Fruit fly (Drosophila melanogaster) whole organism, embryonic: Measurements from ENCODE around the gene Targ3.
A peak's percentile ranks its signal among the peaks of the same experiment; 100 is the strongest.

Experiments used
- CG10274 ChIP-seq: fragments of 200-800 bp; sonication (Bioruptor generic); optimal IDR thresholded peaks from 3 replicates; lab custom pipeline; 2017; ENCODE audit warnings: missing biosample characterization, mild to moderate bottlenecking, missing genetic modification characterization
- CG10543 ChIP-seq: fragments of 200-800 bp; sonication (Bioruptor generic); optimal IDR thresholded peaks from 3 replicates; lab custom pipeline; 2017; ENCODE audit warnings: missing biosample characterization, mild to moderate bottlenecking, missing genetic modification characterization, moderate library complexity
- CG10979 ChIP-seq: fragments of 200-800 bp; sonication (Bioruptor generic); optimal IDR thresholded peaks from 2 replicates; lab custom pipeline; 2018; ENCODE audit warnings: missing biosample characterization, mild to moderate bottlenecking, missing genetic modification characterization, moderate library complexity
- CG11504 ChIP-seq: fragments of 200-800 bp; sonication (Bioruptor generic); optimal IDR thresholded peaks from 3 replicates; lab custom pipeline; 2019; ENCODE audit warnings: missing biosample characterization, mild to moderate bottlenecking, missing genetic modification characterization, moderate library complexity
- CG11723 ChIP-seq: fragments of 200-800 bp; sonication (Bioruptor generic); optimal IDR thresholded peaks from 2 replicates; lab custom pipeline; 2017; ENCODE audit warnings: missing biosample characterization, mild to moderate bottlenecking, missing genetic modification characterization
- CG12155 ChIP-seq: fragments of 200-800 bp; sonication (Bioruptor generic); optimal IDR thresholded peaks from 3 replicates; lab custom pipeline; 2016; ENCODE audit warnings: missing biosample characterization, missing genetic modification characterization
- CG12299 ChIP-seq: fragments of 200-800 bp; sonication (Bioruptor generic); optimal IDR thresholded peaks from 2 replicates; lab custom pipeline; 2018; ENCODE audit warnings: missing biosample characterization, mild to moderate bottlenecking, missing genetic modification characterization
- CG1233 ChIP-seq: fragments of 200-800 bp; sonication (Bioruptor generic); optimal IDR thresholded peaks from 4 replicates; lab custom pipeline; 2018; ENCODE audit warnings: missing biosample characterization, mild to moderate bottlenecking, missing genetic modification characterization
- CG13296 ChIP-seq: fragments of 200-800 bp; sonication (Bioruptor generic); optimal IDR thresholded peaks from 3 replicates; lab custom pipeline; 2018; ENCODE audit warnings: missing biosample characterization, mild to moderate bottlenecking, missing genetic modification characterization
- CG14050 ChIP-seq: fragments of 200-800 bp; sonication (Bioruptor generic); IDR thresholded peaks from 3 replicates; pipeline ENCODE4 v1.3.6; 2022; ENCODE audit warnings: missing biosample characterization, missing genetic modification characterization
- CG18764 ChIP-seq: fragments of 200-800 bp; sonication (Bioruptor generic); optimal IDR thresholded peaks from 3 replicates; lab custom pipeline; 2016; ENCODE audit warnings: missing biosample characterization, missing genetic modification characterization
- CG2120 ChIP-seq: fragments of 200-800 bp; sonication (Bioruptor generic); optimal IDR thresholded peaks from 3 replicates; lab custom pipeline; 2016; ENCODE audit warnings: missing biosample characterization, missing genetic modification characterization
- CG2129 ChIP-seq: fragments of 200-800 bp; sonication (Bioruptor generic); IDR thresholded peaks from 2 replicates; pipeline ENCODE4 v1.3.6; 2022; ENCODE audit warnings: missing biosample characterization, missing genetic modification characterization; ENCODE audit not compliant: partially characterized antibody
- CG2889 ChIP-seq: fragments of 200-800 bp; sonication (Bioruptor generic); IDR thresholded peaks from 3 replicates; pipeline ENCODE4 v1.3.6; 2022; ENCODE audit warnings: missing biosample characterization, missing genetic modification characterization
- CG31388 ChIP-seq: fragments of 200-800 bp; sonication (Bioruptor generic); optimal IDR thresholded peaks from 2 replicates; lab custom pipeline; 2016; ENCODE audit warnings: missing biosample characterization, missing genetic modification characterization
- CG3281 ChIP-seq: fragments of 200-800 bp; sonication (Bioruptor generic); optimal IDR thresholded peaks from 3 replicates; lab custom pipeline; 2017; ENCODE audit warnings: missing biosample characterization, mild to moderate bottlenecking, missing genetic modification characterization
- CG4360 ChIP-seq: fragments of 200-800 bp; sonication (Bioruptor generic); IDR thresholded peaks from 2 replicates; pipeline ENCODE4 v1.3.6; 2022; ENCODE audit warnings: missing biosample characterization, missing genetic modification characterization
- CG6654 ChIP-seq: fragments of 200-800 bp; sonication (Bioruptor generic); optimal IDR thresholded peaks from 2 replicates; lab custom pipeline; 2017; ENCODE audit warnings: missing biosample characterization, mild to moderate bottlenecking, missing genetic modification characterization
- CG7271 ChIP-seq: fragments of 200-800 bp; sonication (Bioruptor generic); optimal IDR thresholded peaks from 2 replicates; lab custom pipeline; 2018; ENCODE audit warnings: missing biosample characterization, mild to moderate bottlenecking, missing genetic modification characterization, moderate library complexity
- CG8359 ChIP-seq: fragments of 200-800 bp; sonication (Bioruptor generic); optimal IDR thresholded peaks from 2 replicates; lab custom pipeline; 2017; ENCODE audit warnings: missing biosample characterization, mild to moderate bottlenecking, missing genetic modification characterization, borderline replicate concordance
- CG9215 ChIP-seq: fragments of 200-800 bp; sonication (Bioruptor generic); IDR thresholded peaks from 2 replicates; pipeline ENCODE4 v1.3.6; 2022; ENCODE audit warnings: missing biosample characterization, missing genetic modification characterization
- CG9727 ChIP-seq: fragments of 200-800 bp; sonication (Bioruptor generic); optimal IDR thresholded peaks from 3 replicates; lab custom pipeline; 2017; ENCODE audit warnings: missing biosample characterization, mild to moderate bottlenecking, missing genetic modification characterization
- CG9817 ChIP-seq: fragments of 200-800 bp; sonication (Bioruptor generic); optimal IDR thresholded peaks from 2 replicates; lab custom pipeline; 2018; ENCODE audit warnings: missing biosample characterization, mild to moderate bottlenecking, missing genetic modification characterization, moderate library complexity
- CTCF ChIP-seq: fragments of 200-800 bp; sonication (Bioruptor generic); optimal IDR thresholded peaks from 2 replicates; lab custom pipeline; 2017; ENCODE audit warnings: missing biosample characterization, mild to moderate bottlenecking, missing genetic modification characterization, moderate library complexity
- Camta ChIP-seq: fragments of 200-800 bp; sonication (Bioruptor generic); optimal IDR thresholded peaks from 2 replicates; lab custom pipeline; 2016; ENCODE audit warnings: missing biosample characterization, missing genetic modification characterization
- Eip74EF ChIP-seq, 2 experiments: fragments of 200-800 bp in 1 of 2; fragments of >200 bp in 1 of 2; sonication (Bioruptor generic) in 1 of 2; optimal IDR thresholded peaks; 2 replicates each; lab custom pipeline; 2017 to 2019; ENCODE audit warnings: missing biosample characterization in 2 of 2, missing genetic modification characterization in 2 of 2, mild to moderate bottlenecking in 1 of 2, moderate library complexity in 1 of 2
- Gug ChIP-seq: fragments of 200-800 bp; sonication (Bioruptor generic); IDR thresholded peaks from 4 replicates; pipeline ENCODE4 v1.3.6; 2022; ENCODE audit warnings: missing biosample characterization, missing genetic modification characterization
- HmgZ ChIP-seq: fragments of 200-800 bp; sonication (Bioruptor generic); optimal IDR thresholded peaks from 2 replicates; lab custom pipeline; 2018; ENCODE audit warnings: missing biosample characterization, mild to moderate bottlenecking, missing genetic modification characterization
- MESR4 ChIP-seq: fragments of 200-800 bp; sonication (Bioruptor generic); optimal IDR thresholded peaks from 2 replicates; lab custom pipeline; 2018; ENCODE audit warnings: missing biosample characterization, mild to moderate bottlenecking, missing genetic modification characterization, moderate library complexity
- Nf-YA ChIP-seq: fragments of 200-800 bp; sonication (Bioruptor generic); IDR thresholded peaks from 2 replicates; pipeline ENCODE4 v1.3.6; 2022; ENCODE audit warnings: missing biosample characterization, missing genetic modification characterization
- Vsx1 ChIP-seq: fragments of 200-800 bp; sonication (Bioruptor generic); optimal IDR thresholded peaks from 2 replicates; lab custom pipeline; 2017; ENCODE audit warnings: missing biosample characterization, mild to moderate bottlenecking, missing genetic modification characterization, missing genetic modification reagents
- al ChIP-seq: fragments of 200-800 bp; sonication (Bioruptor generic); IDR thresholded peaks from 2 replicates; pipeline ENCODE4 v1.3.6; 2022; ENCODE audit warnings: missing biosample characterization, missing genetic modification characterization
- bcd ChIP-seq: fragments of 200-800 bp; sonication (Bioruptor generic); optimal IDR thresholded peaks from 2 replicates; lab custom pipeline; 2017; ENCODE audit warnings: missing biosample characterization, mild to moderate bottlenecking, missing genetic modification characterization
- br ChIP-seq: fragments of >200 bp; optimal IDR thresholded peaks from 2 replicates; lab custom pipeline; 2017
- btn ChIP-seq: fragments of 200-800 bp; sonication (Bioruptor generic); optimal IDR thresholded peaks from 2 replicates; lab custom pipeline; 2016; ENCODE audit warnings: missing biosample characterization, missing genetic modification characterization
- cato ChIP-seq: fragments of 200-800 bp; sonication (Bioruptor generic); optimal IDR thresholded peaks from 2 replicates; lab custom pipeline; 2016; ENCODE audit warnings: missing biosample characterization, missing genetic modification characterization, borderline replicate concordance
- ems ChIP-seq: fragments of 200-800 bp; sonication (Bioruptor generic); optimal IDR thresholded peaks from 3 replicates; lab custom pipeline; 2016; ENCODE audit warnings: missing biosample characterization, missing genetic modification characterization
- fd3F ChIP-seq: fragments of 200-800 bp; sonication (Bioruptor generic); optimal IDR thresholded peaks from 2 replicates; lab custom pipeline; 2018; ENCODE audit warnings: missing biosample characterization, mild to moderate bottlenecking, missing genetic modification characterization, moderate library complexity
- gce ChIP-seq: fragments of 200-800 bp; sonication (Bioruptor generic); IDR thresholded peaks from 3 replicates; pipeline ENCODE4 v1.3.6; 2022; ENCODE audit warnings: missing biosample characterization, missing genetic modification characterization
- gem ChIP-seq: fragments of 200-800 bp; sonication (Bioruptor generic); optimal IDR thresholded peaks from 2 replicates; lab custom pipeline; 2019; ENCODE audit warnings: missing biosample characterization, mild to moderate bottlenecking, missing genetic modification characterization, moderate library complexity
- lilli ChIP-seq: fragments of 200-800 bp; sonication (Bioruptor generic); optimal IDR thresholded peaks from 3 replicates; lab custom pipeline; 2016; ENCODE audit warnings: missing biosample characterization, missing genetic modification characterization
- maf-S ChIP-seq: fragments of 200-800 bp; sonication (Bioruptor generic); optimal IDR thresholded peaks from 2 replicates; lab custom pipeline; 2016; ENCODE audit warnings: missing biosample characterization, missing genetic modification characterization
- org-1 ChIP-seq: fragments of 200-800 bp; sonication (Bioruptor generic); optimal IDR thresholded peaks from 2 replicates; lab custom pipeline; 2017; ENCODE audit warnings: missing biosample characterization, missing genetic modification characterization
- prd ChIP-seq, 3 experiments: fragments of >200 bp in 2 of 3; fragments of 200-800 bp in 1 of 3; sonication (Bioruptor generic) in 1 of 3; optimal IDR thresholded peaks in 2 of 3; IDR thresholded peaks in 1 of 3; 2 replicates in 2 of 3; 3 replicates in 1 of 3; pipeline versions ENCODE4 v1.3.6 to Lab custom; 2017 to 2022; ENCODE audit warnings: missing biosample characterization in 1 of 3, missing genetic modification characterization in 1 of 3
- shn ChIP-seq: fragments of 200-800 bp; sonication (Bioruptor generic); optimal IDR thresholded peaks from 3 replicates; lab custom pipeline; 2016; ENCODE audit warnings: missing biosample characterization, missing genetic modification characterization
- sob ChIP-seq: fragments of 200-800 bp; sonication (Bioruptor generic); IDR thresholded peaks from 2 replicates; pipeline ENCODE4 v1.3.6; 2022; ENCODE audit warnings: missing biosample characterization, missing genetic modification characterization
- tgo ChIP-seq: fragments of 200-800 bp; sonication (Bioruptor generic); IDR thresholded peaks from 3 replicates; pipeline ENCODE4 v1.3.6; 2022; ENCODE audit warnings: missing biosample characterization, missing genetic modification characterization
- tin ChIP-seq: fragments of 200-800 bp; sonication (Bioruptor generic); optimal IDR thresholded peaks from 3 replicates; lab custom pipeline; 2016; ENCODE audit warnings: missing biosample characterization, missing genetic modification characterization
- tx ChIP-seq: fragments of 200-800 bp; sonication (Bioruptor generic); optimal IDR thresholded peaks from 2 replicates; lab custom pipeline; 2016; ENCODE audit warnings: missing biosample characterization, missing genetic modification characterization
- unpg ChIP-seq: fragments of 200-800 bp; sonication (Bioruptor generic); optimal IDR thresholded peaks from 3 replicates; lab custom pipeline; 2018; ENCODE audit warnings: missing biosample characterization, mild to moderate bottlenecking, missing genetic modification characterization, moderate library complexity
- zf30C ChIP-seq: fragments of 200-800 bp; sonication (Bioruptor generic); optimal IDR thresholded peaks from 3 replicates; lab custom pipeline; 2018; ENCODE audit warnings: missing biosample characterization, mild to moderate bottlenecking, missing genetic modification characterization

The Targ3 gene

dm6 chr3L:21241447-21241983, 44.9 kb downstream of the Targ3 start (continued):
- no peak for TF ChIP-seq Eip74EF (GFP tag; optimal IDR thresholded peaks at IDR 0.05; lab: Kevin White, UChicago)
- no peak for TF ChIP-seq maf-S (GFP tag; lab: Kevin White, UChicago)
- no peak for TF ChIP-seq CG2129 (GFP tag; lab: Robert Waterston, UW)
- TF ChIP-seq tin (GFP tag; lab: Kevin White, UChicago) = no peak
- peak; percentile 9 for TF ChIP-seq unpg (GFP tag; lab: Kevin White, UChicago)
- no peak for TF ChIP-seq HmgZ
- TF ChIP-seq CG11723 (GFP tag; lab: Kevin White, UChicago) = no peak
- TF ChIP-seq CTCF (GFP tag; lab: Kevin White, UChicago) = no peak
- TF ChIP-seq Nf-YA (GFP tag; lab: Robert Waterston, UW) = no peak
- TF ChIP-seq CG10274 (GFP tag; lab: Kevin White, UChicago) = peak; percentile 20
- TF ChIP-seq Gug = 0 out of 4 replicates have a peak, but pooled peaks have one; percentile 1
- no peak for TF ChIP-seq CG31388 (GFP tag; lab: Kevin White, UChicago)
- TF ChIP-seq CG1233 = no peak
- TF ChIP-seq ems (GFP tag; lab: Kevin White, UChicago) = no peak
- no peak for TF ChIP-seq CG7271
- no peak for TF ChIP-seq CG9215 (GFP tag; lab: Robert Waterston, UW)
- TF ChIP-seq bcd (GFP tag; lab: Kevin White, UChicago) = no peak
- peak; percentile 17 for TF ChIP-seq CG3281 (GFP tag; lab: Kevin White, UChicago)
- no peak for TF ChIP-seq CG4360
- no peak for TF ChIP-seq sob (GFP tag; lab: Robert Waterston, UW)
- no peak for TF ChIP-seq CG6654 (GFP tag; lab: Kevin White, UChicago)
- no peak for TF ChIP-seq CG10979 (tag; lab: Kevin White, UChicago)
- TF ChIP-seq shn = no peak
- TF ChIP-seq prd (optimal IDR thresholded peaks at IDR 0.05; lab: Kevin White, UChicago) = no peak
- no peak for TF ChIP-seq prd (GFP tag; IDR thresholded peaks at IDR 0.05; lab: Robert Waterston, UW)
- TF ChIP-seq cato (GFP tag; lab: Kevin White, UChicago) = no peak
- TF ChIP-seq CG13296 = no peak
- no peak for TF ChIP-seq CG8359 (GFP tag; lab: Kevin White, UChicago)
- no peak for TF ChIP-seq Camta (GFP tag; lab: Kevin White, UChicago)
- TF ChIP-seq CG12299 (tag; lab: Kevin White, UChicago) = no peak
- no peak for TF ChIP-seq MESR4
- TF ChIP-seq gem = peak; percentile 40
- TF ChIP-seq org-1 (GFP tag; lab: Kevin White, UChicago) = peak; percentile 16
- TF ChIP-seq tgo (GFP tag; lab: Robert Waterston, UW) = no peak
- no peak for TF ChIP-seq Vsx1 (GFP tag; lab: Kevin White, UChicago)
- peak; percentile 20 for TF ChIP-seq CG2120 (GFP tag; lab: Kevin White, UChicago)
- no peak for TF ChIP-seq CG12155 (GFP tag; lab: Kevin White, UChicago)
- no peak for TF ChIP-seq CG9727 (GFP tag; lab: Kevin White, UChicago)
- TF ChIP-seq gce (GFP tag; lab: Robert Waterston, UW) = no peak
- TF ChIP-seq CG14050 = no peak
- TF ChIP-seq btn (GFP tag; lab: Kevin White, UChicago) = no peak
- TF ChIP-seq CG9817 = peak; percentile 4
- peak; percentile 11 for TF ChIP-seq lilli (GFP tag; lab: Kevin White, UChicago)
- no peak for TF ChIP-seq CG2889 (GFP tag; lab: Robert Waterston, UW)
- peak; percentile 37; the same call in 1 of the 2 replicates for TF ChIP-seq al
- no peak for TF ChIP-seq tx (GFP tag; lab: Kevin White, UChicago)
- TF ChIP-seq br (lab: Kevin White, UChicago) = no peak
- TF ChIP-seq CG11504 (tag; lab: Kevin White, UChicago) = peak; percentile 19
- no peak for TF ChIP-seq CG18764 (GFP tag; lab: Kevin White, UChicago)
- peak; percentile 44 for TF ChIP-seq fd3F (GFP tag; lab: Kevin White, UChicago)
- TF ChIP-seq zf30C (GFP tag; lab: Kevin White, UChicago) = no peak
- TF ChIP-seq CG10543 (GFP tag; lab: Kevin White, UChicago) = no peak
